Fruit fly (Drosophila melanogaster): ENCODE results near the gene CG32669.

Gene CG32669

dm6 chrX:10844807-10845206, at the start of gene CG32669:
Gene CG32669 (minus strand): TSS chrX:10845081.
- no peak for TF ChIP-seq noc (tag; optimal IDR thresholded peaks at IDR 0.05)

- TF ChIP-seq noc (tag; optimal IDR thresholded peaks at IDR 0.05) = no peak
Measured at dm6 chrX:10893208-10893607, 48.3 kb upstream of the CG32669 start.

DNA sequence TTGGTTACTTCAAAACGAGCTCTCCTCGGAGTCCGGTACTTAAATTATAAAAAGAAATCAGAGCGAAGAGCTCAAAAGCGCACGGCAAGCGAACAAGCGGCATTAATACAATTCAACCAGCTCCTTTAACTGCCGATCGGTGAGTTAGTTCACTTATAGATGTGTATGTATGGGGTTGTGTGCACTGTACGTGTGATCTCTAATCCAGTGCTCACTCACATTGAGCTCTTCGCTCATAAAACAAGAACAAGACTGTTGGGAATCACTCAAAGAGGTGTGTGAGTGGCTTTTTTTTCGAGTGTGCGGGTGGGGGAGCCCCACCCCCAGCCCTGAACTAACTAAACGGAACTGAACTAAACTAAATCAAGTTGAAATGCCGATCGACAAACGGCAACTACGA, 46.3 kb upstream of the CG32669 start, which contains the start of gene Ork1:
Gene Ork1 (minus strand): TSS at position 101 of the 400 bp plus-strand sequence.
- TF ChIP-seq noc (tag; optimal IDR thresholded peaks at IDR 0.05) = no peak

DNA sequence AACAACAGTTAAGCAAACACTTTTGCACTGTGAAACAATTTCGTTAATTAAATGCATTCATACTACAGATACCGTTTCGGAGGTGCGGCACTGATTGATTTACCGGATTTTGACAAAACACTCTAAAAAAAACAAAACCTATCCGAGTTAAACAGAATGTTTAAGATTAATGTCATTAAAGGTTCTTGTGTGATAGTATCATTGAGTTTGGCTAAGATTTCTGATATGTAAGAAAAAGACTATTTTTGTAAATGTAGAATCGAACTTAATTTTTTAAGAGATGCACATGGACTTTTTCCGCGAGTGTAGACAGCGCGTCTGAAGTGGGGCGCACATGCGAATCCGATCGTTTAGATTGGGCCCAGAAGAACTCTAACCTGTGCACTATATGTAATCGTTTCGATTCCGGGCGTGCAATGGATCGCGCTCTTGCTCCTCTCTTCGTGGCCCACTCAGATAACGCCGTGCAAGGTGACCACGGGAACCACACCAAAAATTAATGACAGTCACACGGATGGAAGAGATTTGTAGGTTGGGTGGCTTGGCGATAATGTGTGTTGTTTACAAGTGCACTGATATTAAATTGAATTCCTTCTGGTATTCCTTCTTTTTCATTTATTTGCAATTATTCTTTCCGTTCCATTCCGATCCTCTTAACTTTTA, 45.2 kb upstream of the CG32669 start:
- TF ChIP-seq noc (tag; optimal IDR thresholded peaks at IDR 0.05) = no peak

dm6 chrX:10887643-10888042, 42.8 kb upstream of the CG32669 start:
- no peak for TF ChIP-seq noc (tag; optimal IDR thresholded peaks at IDR 0.05)

DNA sequence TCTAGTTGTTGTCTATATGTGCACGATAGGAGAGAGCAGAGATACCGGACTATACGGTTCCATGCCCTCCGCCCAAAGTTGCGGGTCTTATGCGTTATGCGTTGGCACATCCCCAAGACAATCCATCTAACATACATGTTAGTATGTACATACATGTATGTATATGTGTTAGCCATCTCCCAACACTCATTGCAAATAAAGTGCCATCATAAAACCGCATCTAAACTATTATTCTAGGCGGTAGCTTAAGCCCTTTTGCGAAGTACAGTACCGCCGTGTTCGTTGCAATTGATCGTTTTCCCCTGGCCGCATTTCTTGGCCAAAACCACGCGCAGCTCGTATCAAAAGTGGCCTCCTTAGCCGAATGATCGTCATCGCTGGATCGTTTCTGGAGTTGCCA, 41.5 kb upstream of the CG32669 start:
- peak; percentile 59 for TF ChIP-seq noc (tag; optimal IDR thresholded peaks at IDR 0.05)

DNA sequence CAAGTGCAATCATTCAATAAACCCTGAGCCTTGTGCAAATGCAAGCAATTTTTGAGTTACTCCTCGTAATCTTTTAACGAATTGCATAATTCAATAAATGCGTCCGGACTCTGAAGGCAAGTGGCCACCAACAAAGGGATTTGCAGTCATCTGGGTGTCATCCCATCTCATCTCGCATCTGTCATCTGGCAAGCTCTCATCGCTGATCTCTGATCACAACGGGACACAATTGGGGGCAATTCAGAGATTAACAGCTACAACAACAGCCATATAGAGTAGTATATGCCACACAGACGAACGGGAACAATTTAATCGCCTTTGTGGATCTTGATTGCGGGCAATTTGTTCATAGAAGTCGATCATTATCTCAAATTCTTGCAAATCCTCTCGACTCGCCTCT, 38.9 kb upstream of the CG32669 start:
- no peak for TF ChIP-seq noc (tag; optimal IDR thresholded peaks at IDR 0.05)

- no peak for TF ChIP-seq noc (tag; optimal IDR thresholded peaks at IDR 0.05)
Measured at dm6 chrX:10882786-10883185, 37.9 kb upstream of the CG32669 start.

DNA sequence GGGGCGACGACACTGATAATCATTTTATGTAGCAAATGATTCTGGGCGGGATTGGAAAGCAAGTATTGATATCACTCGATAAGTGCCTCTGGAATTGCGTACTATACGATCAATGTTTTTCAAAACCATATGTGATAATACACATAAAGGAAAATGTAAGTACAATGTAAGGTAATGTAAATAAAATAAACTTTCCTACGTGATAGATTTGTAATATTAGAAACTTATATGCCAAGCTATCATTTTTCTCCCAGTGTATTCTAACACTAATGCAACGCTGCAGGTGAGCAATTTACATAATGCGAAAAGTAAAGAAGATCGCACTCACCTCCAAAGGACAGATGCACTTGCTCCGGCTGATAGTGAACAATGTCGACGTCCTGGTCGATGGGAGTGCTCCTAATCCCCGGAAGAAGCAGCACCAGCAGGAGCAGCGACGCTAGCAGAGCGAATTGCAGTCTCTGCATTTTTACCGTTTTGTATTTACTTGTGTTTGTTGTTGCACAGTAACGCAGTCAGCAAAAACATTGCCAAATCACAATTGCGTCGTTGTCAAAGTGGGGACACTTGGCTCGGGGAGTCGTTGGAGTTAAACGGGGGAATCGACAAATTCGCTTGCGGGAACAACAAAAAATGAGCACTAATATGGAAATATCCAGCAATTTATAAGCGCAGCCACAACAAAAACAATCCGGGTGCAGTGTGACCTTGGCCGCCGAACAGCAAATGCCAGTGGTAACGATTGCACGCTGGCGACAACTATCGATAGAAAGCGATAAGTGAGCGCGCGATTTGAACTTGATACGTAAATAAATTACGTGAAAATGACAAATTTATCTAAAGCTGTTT, 32.4 kb upstream of the CG32669 start, which contains the start of gene CG1637:
Gene CG1637 (minus strand): TSS at position 807 of the 849 bp plus-strand sequence.
- no peak for TF ChIP-seq noc (tag; optimal IDR thresholded peaks at IDR 0.05)

DNA sequence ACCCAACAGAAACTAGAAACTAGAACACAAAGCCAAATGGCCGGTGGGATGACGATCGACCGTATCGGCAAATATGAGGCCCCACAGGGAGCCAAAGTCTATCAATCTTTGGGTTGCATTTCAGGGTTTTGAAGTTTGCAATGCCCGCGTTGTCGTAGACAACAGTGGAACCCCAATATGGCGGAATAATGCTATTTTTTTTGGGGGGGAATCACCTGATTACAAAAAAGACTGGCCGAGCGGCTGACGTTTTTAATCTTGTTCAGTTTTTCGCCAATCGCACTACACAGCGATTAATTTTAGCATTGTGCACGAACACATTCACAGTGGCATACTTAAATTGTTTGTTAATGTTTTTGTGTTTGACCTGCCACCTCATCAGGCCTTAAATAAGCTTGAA, 31.6 kb upstream of the CG32669 start:
- no peak for TF ChIP-seq noc (tag; optimal IDR thresholded peaks at IDR 0.05)

- TF ChIP-seq noc (tag; optimal IDR thresholded peaks at IDR 0.05) = no peak
Measured at dm6 chrX:10869045-10869444, 24.2 kb upstream of the CG32669 start, which contains the start of gene CG2157. Gene CG2157 (plus strand): TSS chrX:10869284.

DNA sequence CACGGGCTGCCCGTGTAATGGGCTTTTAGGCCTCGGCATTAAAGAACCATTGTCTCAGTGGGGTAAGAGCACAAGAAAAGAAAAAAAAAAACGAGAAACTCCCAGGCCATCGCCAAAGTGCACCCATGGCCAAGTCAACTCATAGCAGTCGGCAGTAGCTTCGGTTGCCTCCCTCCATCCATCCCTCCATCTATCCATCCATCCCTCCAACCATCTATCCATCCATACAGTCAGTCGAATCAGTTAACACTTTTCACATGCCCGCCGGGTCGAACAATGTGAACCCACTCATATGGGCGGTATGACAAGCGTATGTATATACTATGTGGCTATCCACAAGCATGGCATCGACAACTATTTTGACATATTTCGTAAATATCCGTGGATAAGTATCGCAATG, 22.8 kb upstream of the CG32669 start:
- no peak for TF ChIP-seq noc (tag; optimal IDR thresholded peaks at IDR 0.05)

DNA sequence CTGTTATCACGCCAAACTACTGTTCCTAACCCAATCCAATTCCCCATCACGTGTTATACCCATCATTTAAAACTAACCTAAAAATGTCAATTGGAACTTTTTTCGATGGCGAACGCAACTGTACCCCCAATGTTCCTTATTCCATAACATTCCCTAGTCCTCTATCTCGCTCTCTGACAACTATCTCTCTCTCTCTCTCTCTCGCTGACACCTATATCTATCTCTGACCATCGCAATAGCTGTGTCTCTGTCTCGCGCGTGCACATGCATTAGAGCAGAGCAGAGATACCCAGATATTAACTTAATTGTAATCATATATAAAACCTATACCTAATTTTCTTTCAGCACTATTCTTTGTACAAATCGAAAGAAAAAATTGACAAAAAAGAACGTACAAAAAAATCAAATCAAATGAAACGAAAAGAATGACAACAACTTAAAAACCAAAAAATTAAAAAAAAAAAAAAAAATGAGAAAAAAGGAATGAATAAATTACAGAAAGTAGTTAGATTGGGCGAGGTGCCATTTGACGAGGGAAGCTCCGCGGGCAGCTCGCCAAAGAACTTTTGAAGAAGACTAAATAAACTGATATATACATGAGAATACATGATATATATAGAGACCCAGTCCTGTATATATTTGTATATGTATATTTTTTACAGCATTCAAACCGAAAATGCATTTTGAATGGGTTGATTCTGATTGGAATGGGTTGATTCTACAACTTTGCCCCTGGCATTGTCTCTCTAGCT, 20.9 kb upstream of the CG32669 start:
- TF ChIP-seq noc (tag; optimal IDR thresholded peaks at IDR 0.05) = no peak

DNA sequence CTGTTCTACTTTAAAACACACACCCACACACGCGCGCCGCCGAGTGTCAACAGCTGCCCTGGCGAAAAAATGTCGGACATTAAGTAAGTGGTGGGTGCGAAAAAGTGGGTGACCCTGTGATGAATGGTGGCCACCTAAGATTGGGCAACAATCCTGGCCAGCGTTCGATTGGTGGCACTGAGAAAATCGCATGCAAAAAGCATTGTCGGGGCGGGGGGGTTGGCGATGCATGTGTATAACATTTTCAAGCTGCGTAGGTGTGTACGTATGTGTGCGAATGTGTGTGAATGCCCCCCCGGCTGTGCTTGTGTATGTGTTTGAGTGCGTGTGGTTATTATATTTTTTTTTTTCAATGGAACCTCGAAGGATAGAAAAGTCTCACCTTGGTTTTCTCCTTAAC, 13.0 kb upstream of the CG32669 start:
- no peak for TF ChIP-seq noc (tag; optimal IDR thresholded peaks at IDR 0.05)

dm6 chrX:10857376-10857775, 12.5 kb upstream of the CG32669 start, which contains the start of the genes sofe and CG2186:
Gene sofe (minus strand): TSS chrX:10857413.
Gene CG2186 (plus strand): TSS chrX:10857655.
- no peak for TF ChIP-seq noc (tag; optimal IDR thresholded peaks at IDR 0.05)

DNA sequence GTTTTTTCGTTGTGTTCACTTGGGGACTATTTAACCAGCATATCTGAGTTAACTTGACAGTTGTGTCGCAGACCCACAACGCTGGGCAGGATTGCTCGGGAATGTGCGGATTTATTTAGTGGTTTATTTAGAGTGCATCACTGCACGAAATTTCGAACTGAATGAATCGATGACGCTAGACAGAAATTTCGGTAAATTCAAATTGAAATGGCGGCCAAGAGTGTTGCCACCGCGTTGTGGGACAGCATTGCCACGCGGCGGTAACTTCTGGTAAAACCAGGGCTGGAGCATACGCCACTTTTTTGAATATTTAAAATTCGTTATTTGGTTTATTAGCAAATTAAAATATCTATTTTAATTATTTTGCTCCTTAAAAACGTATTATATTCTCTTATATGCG, 9.8 kb upstream of the CG32669 start, which contains the start of gene feo:
Gene feo (minus strand): TSS at position 184 of the 400 bp plus-strand sequence.
- no peak for TF ChIP-seq noc (tag; optimal IDR thresholded peaks at IDR 0.05)

All from whole organism, larva.